Fruit fly (Drosophila melanogaster) whole organism, larva: ENCODE data around the gene app.
A peak's percentile ranks its signal among the peaks of the same experiment; 100 is the strongest.

Experiments
- noc ChIP-seq: fragments of 200-800 bp; sonication (Bioruptor generic); optimal IDR thresholded peaks from 3 replicates; lab custom pipeline; 2019; ENCODE audit warnings: missing biosample characterization, mild to moderate bottlenecking, missing genetic modification characterization, moderate library complexity

The app gene

DNA sequence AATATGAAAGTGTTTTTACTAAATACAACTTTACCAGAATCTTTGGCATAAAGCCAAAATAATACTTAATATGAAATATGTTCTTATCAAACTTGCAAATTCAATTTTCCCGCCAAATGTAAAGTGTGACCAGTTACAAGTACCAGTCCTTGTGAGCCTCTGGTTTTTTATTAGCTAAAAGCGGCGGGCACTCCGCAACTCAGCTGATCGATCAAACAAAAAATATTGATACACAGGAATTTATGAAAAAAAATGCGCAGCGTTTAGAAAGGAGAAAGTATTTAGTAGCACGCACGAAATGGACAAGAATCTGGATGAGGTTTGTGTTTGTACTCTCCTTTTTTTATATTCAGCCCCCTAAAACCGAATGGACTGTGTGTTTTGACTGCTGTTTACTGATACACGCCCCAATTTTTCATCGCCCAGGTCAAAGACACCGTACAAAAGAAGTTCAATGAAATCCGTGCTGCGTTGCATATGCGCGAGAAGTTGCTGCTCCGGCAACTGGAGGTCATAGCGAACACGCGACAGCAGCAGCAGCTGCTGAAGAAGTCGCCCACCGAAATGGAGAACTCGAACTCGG is 782 bp upstream of the app start, which contains the start of gene CG32100:
TSS of gene CG32100 (plus strand) at position 197 of the 583 bp plus-strand sequence.
- no peak for TF ChIP-seq noc (tag; lab: Kevin White, UChicago)

DNA sequence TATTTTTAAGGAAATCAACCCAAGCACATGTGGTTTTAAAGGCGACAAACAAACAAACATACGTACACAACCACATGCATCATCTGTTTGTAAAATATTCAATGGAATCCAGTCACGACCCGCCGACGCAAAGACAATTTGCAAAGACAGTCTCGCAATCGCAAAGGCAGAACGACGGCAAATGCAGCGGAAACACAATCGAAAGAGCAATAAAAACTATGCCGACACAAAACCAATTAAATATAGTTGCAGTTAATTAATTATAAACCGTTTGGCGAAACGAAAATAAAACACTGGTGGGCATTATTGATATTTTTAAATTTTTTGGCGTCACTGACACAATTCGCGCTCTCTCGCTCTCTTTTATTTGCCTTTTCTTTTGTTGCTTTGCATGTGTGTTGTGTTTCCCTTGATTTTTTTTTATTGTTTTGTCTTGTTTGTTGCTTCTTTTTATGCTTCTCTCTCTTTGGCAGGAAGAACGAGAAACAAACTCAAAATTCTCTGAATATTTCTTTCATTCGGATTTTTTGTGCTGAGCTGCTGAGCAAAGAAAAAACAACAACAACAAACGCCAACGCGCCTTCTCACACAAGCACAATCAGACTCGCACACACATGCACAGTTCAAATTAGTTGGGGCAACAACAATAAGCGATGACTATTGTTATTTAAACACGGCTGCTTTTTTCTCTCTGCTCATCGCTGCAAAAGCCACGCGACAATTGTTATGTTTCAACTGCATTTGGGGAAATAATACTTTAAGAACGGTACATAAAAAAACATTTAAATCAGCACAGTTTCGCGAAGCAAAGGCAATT is 907 bp downstream of the app start:
- TF ChIP-seq noc (tag; lab: Kevin White, UChicago): no peak

dm6 chr3L:12258698-12259097 is 7.9 kb downstream of the app start:
- TF ChIP-seq noc (tag; lab: Kevin White, UChicago): peak; percentile 2

DNA sequence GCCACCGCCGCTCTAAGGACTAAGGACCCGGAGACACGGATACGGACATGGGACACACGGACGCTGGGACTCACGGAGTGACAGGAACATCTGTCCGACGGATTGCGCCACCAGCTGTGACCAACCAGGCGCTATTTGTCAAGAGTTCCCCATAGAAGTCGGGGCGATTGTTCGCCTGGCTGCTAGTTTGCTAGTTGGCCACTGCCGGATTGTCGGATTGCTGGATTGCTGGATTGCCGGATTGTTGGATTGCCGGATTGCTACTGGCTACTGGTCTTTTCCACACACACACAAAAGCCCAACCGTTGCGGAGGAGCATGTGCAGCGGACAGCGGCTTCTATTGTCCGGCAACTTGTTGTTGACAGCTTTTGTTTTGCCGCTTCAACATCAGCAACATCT is 39.4 kb downstream of the app start:
- TF ChIP-seq noc (tag; lab: Kevin White, UChicago): no peak

DNA sequence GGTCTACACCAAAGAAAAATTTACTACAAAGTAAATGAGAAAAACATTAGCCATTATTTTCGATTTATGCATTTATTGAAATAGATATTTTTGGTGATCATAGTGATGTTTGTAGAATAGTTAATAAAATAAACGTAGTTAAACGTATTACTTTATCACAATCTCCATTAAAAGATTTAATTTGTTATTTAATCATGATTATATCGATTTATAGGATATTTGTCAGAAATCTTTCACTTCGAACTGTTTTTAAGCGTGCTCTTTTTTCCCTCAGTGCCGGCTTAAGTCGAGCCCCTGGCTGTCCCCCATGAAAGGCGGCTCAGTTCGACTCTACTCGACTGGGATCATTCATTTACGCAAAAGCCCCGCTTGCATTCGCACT is 43.0 kb downstream of the app start:
- no peak for TF ChIP-seq noc (tag; lab: Kevin White, UChicago)

DNA sequence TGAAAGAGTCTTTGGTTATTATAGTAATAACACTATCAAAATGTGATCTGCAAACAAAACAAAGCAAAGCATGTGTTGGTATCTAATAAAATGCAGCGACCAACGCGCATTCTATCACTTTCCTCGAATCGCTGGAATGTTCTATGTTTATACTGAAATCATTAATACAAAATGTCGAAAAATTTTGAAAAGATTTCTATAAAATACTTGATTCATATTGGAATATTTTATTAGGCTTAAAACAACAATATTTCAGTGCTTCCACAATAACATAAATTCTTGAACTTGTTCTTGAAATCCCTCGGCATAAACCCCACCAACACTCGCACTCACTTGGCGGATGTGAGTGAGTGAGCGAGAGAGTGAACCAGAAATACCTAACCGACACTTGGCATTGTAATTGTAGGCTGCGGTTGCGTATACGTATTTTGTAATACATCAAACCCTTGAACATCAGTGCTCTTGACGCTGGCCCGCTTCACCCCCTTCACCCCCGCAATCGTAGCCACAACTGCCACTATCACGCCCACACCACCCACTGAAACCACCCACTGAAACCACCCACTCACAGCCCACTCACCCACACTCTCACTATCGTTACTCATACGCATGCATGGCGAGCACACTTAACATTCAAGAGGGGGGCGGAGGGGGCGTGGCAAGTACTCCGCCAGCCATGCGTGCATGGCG is 43.6 kb downstream of the app start:
- TF ChIP-seq noc (tag; lab: Kevin White, UChicago): no peak

DNA sequence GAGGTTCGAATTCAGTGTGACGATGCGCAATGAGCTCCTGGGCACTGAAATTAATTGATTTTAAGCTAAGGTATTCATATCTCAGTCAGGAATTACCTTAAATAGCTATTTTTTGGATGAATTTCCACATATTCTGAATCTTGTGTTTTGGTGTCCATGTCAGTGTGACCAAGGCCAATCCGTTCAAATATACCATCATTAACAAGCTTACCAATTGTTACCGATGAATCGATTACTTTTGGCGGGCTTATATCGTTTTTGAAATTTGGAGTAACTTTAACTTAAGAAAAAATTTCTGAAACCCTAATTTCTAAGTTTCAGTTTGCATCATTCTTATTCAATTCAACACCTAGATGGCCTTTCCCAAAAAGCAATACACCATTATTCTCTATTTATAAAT is 60.8 kb downstream of the app start, which contains the start of gene Tsen54:
TSS of gene Tsen54 (minus strand) at position 175 of the 400 bp plus-strand sequence.
- TF ChIP-seq noc (tag; lab: Kevin White, UChicago): no peak

DNA sequence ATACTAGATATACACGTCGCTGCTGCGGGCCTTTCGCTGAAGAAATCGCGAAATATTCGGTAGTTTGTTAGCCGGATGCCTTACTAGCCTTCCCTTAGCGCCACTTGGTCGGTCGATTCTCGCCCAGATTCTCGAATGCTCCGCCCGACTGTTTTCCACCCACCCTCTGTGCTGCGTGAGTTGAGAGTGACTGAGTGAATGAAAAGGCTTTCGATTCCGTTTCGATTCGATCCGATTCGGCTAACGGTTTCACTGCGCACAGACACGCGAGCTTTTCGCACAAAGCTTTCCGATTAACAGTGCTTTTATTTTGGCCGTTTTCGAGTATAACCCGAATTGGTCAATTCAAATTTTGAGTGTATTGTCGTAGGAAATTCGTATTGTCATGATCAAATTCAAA is 62.9 kb downstream of the app start, which contains the start of gene Ak1:
TSS of gene Ak1 (minus strand) at position 347 of the 400 bp plus-strand sequence.
- no peak for TF ChIP-seq noc (tag; lab: Kevin White, UChicago)

DNA sequence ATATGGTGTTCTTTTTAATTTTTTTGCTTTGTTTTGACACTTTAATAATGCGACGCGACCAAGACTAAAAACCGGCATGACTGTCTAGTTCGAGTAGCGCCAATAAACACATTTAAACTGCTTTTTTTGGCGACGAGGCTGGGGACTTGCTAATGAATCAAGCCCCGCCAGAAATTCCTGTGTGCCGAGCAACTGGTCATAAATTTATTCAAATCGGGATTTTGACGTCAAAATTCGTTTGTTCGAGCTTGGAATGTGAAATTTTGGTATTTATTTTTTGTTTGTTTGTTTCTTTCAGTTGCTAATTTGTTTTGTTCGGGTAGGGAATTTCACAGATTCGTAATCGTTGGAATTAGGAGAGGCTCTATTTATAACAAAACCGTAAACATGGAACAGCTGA is 63.7 kb downstream of the app start:
- no peak for TF ChIP-seq noc (tag; lab: Kevin White, UChicago)

dm6 chr3L:12197491-12197890 is 69.2 kb downstream of the app start, which contains the start of gene CG11529:
CG11529 (plus strand) TSS chr3L:12197791.
- no peak for TF ChIP-seq noc (tag; lab: Kevin White, UChicago)

dm6 chr3L:12193485-12193884 is 73.2 kb downstream of the app start, which contains the start of gene thoc6:
thoc6 (minus strand) TSS chr3L:12193688.
- no peak for TF ChIP-seq noc (tag; lab: Kevin White, UChicago)

DNA sequence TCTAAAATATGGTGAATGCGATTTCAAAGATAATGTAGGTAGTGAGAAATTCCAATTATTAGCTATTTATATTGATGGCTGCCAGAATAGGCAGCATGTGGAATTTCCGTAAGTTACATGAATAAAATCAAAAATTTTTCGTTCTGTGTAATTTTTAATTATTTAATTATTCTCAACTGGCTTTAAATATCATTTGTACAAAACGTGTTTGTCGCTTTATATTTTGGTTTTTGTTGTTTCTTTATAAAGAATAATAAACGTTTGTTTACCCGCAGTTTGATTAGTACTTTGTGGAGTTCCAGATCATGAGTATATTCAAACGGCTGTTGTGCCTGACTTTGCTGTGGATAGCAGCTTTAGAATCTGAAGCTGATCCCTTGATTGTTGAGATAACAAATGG is 76.2 kb downstream of the app start, which contains the start of gene Est-P:
TSS of gene Est-P (plus strand) at position 301 of the 400 bp plus-strand sequence.
- no peak for TF ChIP-seq noc (tag; lab: Kevin White, UChicago)

- TF ChIP-seq noc (tag; lab: Kevin White, UChicago): no peak
Measured at dm6 chr3L:12188518-12188917, 78.1 kb downstream of the app start, which contains the start of gene Est-6. Est-6 (plus strand) TSS chr3L:12188818.

DNA sequence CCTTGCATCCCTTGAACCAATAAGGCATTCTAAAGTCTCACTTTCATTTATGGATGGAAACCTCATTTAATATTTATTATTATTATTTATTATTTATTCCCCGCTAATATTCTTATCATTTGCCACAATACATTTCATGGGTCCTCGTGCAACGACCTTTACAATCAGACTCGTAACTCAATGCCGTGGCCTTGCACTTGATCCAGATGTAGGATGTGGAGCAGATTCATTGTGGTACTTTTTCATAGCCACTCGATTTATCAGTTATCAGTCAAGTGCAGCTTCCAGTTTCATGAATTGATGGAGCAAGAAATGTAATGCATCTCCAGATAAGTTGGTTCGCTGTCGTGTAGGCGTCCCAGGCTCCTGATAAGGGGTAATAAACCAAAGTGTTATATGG is 81.3 kb downstream of the app start:
- TF ChIP-seq noc (tag; lab: Kevin White, UChicago): no peak

DNA sequence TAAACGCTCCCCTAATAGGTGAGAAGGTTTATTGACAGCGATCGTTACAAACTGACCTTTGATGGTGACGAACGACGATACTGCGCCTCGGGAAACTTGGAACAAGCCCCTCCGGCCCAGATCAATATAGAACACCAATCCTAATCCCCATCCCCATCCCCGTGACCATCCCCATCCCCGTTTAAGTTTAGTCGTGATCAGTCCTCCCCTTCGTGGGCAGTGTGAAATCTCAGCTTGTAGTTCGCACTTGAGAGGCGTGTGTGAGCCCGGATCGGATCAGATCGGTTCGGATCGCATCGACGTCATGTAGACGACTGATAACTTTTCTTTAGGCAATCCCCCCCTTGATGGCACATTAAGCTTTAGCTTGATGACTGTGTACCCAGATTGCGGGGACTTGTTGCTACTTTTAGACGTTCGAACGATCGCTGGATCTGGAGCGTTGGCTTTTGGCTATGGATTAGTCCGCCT is 82.0 kb downstream of the app start, which contains the start of gene Miox:
TSS of gene Miox (plus strand) at position 421 of the 471 bp plus-strand sequence.
- TF ChIP-seq noc (tag; lab: Kevin White, UChicago): no peak

dm6 chr3L:12183967-12184366 is 82.7 kb downstream of the app start:
- TF ChIP-seq noc (tag; lab: Kevin White, UChicago): no peak
